Fruit fly (Drosophila melanogaster) whole organism, prepupa: ENCODE data around the gene OS9.

Source experiments
- Blimp-1 ChIP-seq: fragments of 200-800 bp; sonication (Bioruptor generic); optimal IDR thresholded peaks from 3 replicates; lab custom pipeline; 2017; ENCODE audit warnings: missing biosample characterization, missing genetic modification characterization, mild to moderate bottlenecking, moderate library complexity, missing genetic modification reagents
- CG10631 ChIP-seq: fragments of 200-800 bp; sonication (Bioruptor generic); optimal IDR thresholded peaks from 2 replicates; lab custom pipeline; 2016; ENCODE audit warnings: missing biosample characterization, missing genetic modification characterization
- CG10669 ChIP-seq: fragments of 200-800 bp; sonication (Bioruptor generic); optimal IDR thresholded peaks from 3 replicates; lab custom pipeline; 2018; ENCODE audit warnings: missing biosample characterization, mild to moderate bottlenecking, missing genetic modification characterization, moderate library complexity
- CG11294 ChIP-seq: fragments of 200-800 bp; sonication (Bioruptor generic); IDR thresholded peaks from 2 replicates; pipeline ENCODE4 v1.3.6; 2022; ENCODE audit warnings: missing biosample characterization, missing genetic modification characterization
- CG11762 ChIP-seq: fragments of 200-800 bp; sonication (Bioruptor generic); optimal IDR thresholded peaks from 3 replicates; lab custom pipeline; 2016; ENCODE audit warnings: missing biosample characterization, missing genetic modification characterization; ENCODE audit not compliant: insufficient read depth
- CG11902 ChIP-seq: fragments of 200-800 bp; sonication (Bioruptor generic); optimal IDR thresholded peaks from 3 replicates; lab custom pipeline; 2016; ENCODE audit warnings: missing biosample characterization, missing genetic modification characterization
- CG1621 ChIP-seq: fragments of 200-800 bp; sonication (Bioruptor generic); optimal IDR thresholded peaks from 3 replicates; lab custom pipeline; 2018; ENCODE audit warnings: missing biosample characterization, mild to moderate bottlenecking, missing genetic modification characterization
- CG3032 ChIP-seq: fragments of 200-800 bp; optimal IDR thresholded peaks from 2 replicates; lab custom pipeline; 2019; ENCODE audit warnings: missing biosample characterization, mild to moderate bottlenecking, missing genetic modification characterization, moderate library complexity
- CG31627 ChIP-seq: fragments of 200-800 bp; sonication (Bioruptor generic); optimal IDR thresholded peaks from 3 replicates; lab custom pipeline; 2016; ENCODE audit warnings: missing biosample characterization, missing genetic modification characterization
- CG32006 ChIP-seq: fragments of 200-800 bp; sonication (Bioruptor generic); optimal IDR thresholded peaks from 3 replicates; lab custom pipeline; 2017; ENCODE audit warnings: missing biosample characterization, mild to moderate bottlenecking, missing genetic modification characterization
- CG34406 ChIP-seq: fragments of 200-800 bp; sonication (Bioruptor generic); optimal IDR thresholded peaks from 3 replicates; lab custom pipeline; 2016; ENCODE audit warnings: missing biosample characterization, missing genetic modification characterization
- CG3919 ChIP-seq: fragments of 200-800 bp; sonication (Bioruptor generic); optimal IDR thresholded peaks from 3 replicates; lab custom pipeline; 2016; ENCODE audit warnings: missing biosample characterization, missing genetic modification characterization
- CG6163 ChIP-seq: fragments of 200-800 bp; sonication (Bioruptor generic); IDR thresholded peaks from 3 replicates; pipeline ENCODE4 v1.3.6; 2022; ENCODE audit warnings: missing biosample characterization, missing genetic modification characterization
- CG6276 ChIP-seq: fragments of 200-800 bp; sonication (Bioruptor generic); optimal IDR thresholded peaks from 2 replicates; lab custom pipeline; 2017; ENCODE audit warnings: missing biosample characterization, mild to moderate bottlenecking, missing genetic modification characterization
- CG6792 ChIP-seq: fragments of 200-800 bp; sonication (Bioruptor generic); optimal IDR thresholded peaks from 3 replicates; lab custom pipeline; 2016; ENCODE audit warnings: missing biosample characterization, missing genetic modification characterization
- CG6854 ChIP-seq: fragments of 200-800 bp; sonication (Bioruptor generic); optimal IDR thresholded peaks from 2 replicates; lab custom pipeline; 2017; ENCODE audit warnings: missing biosample characterization, mild to moderate bottlenecking, missing genetic modification characterization
- CG8119 ChIP-seq: fragments of 200-800 bp; sonication (Bioruptor generic); IDR thresholded peaks from 3 replicates; pipeline ENCODE4 v1.3.6; 2022; ENCODE audit warnings: missing biosample characterization, missing genetic modification characterization
- CG8319 ChIP-seq: fragments of 200-800 bp; sonication (Bioruptor generic); optimal IDR thresholded peaks from 3 replicates; lab custom pipeline; 2016; ENCODE audit warnings: missing biosample characterization, missing genetic modification characterization
- CG8632 ChIP-seq: fragments of 200-800 bp; sonication (Bioruptor generic); optimal IDR thresholded peaks from 3 replicates; lab custom pipeline; 2016; ENCODE audit warnings: missing biosample characterization, missing genetic modification characterization
- Eip75B ChIP-seq: fragments of 200-800 bp; sonication (Bioruptor generic); optimal IDR thresholded peaks from 3 replicates; lab custom pipeline; 2016; ENCODE audit warnings: missing biosample characterization, missing genetic modification characterization
- Eip78C ChIP-seq: fragments of 200-800 bp; sonication (Bioruptor generic); peaks from one replicate; lab custom pipeline; 2016; ENCODE audit warnings: missing biosample characterization, missing genetic modification characterization
- Ets21C ChIP-seq: fragments of 200-800 bp; sonication (Bioruptor generic); optimal IDR thresholded peaks from 3 replicates; lab custom pipeline; 2016; ENCODE audit warnings: missing biosample characterization, missing genetic modification characterization
- Hr39 ChIP-seq: fragments of 200-800 bp; sonication (Bioruptor generic); optimal IDR thresholded peaks from 2 replicates; lab custom pipeline; 2016; ENCODE audit warnings: missing biosample characterization, missing genetic modification characterization
- Hr4 ChIP-seq: fragments of 200-800 bp; sonication (Bioruptor generic); optimal IDR thresholded peaks from 3 replicates; lab custom pipeline; 2016; ENCODE audit warnings: missing biosample characterization, missing genetic modification characterization
- Lpt ChIP-seq: fragments of 200-800 bp; sonication (Bioruptor generic); optimal IDR thresholded peaks from 3 replicates; lab custom pipeline; 2016; ENCODE audit warnings: missing biosample characterization, missing genetic modification characterization
- OdsH ChIP-seq: fragments of 200-800 bp; sonication (Bioruptor generic); optimal IDR thresholded peaks from 3 replicates; lab custom pipeline; 2016; ENCODE audit warnings: missing biosample characterization, missing genetic modification characterization
- Sox14 ChIP-seq: fragments of 200-800 bp; sonication (Bioruptor generic); optimal IDR thresholded peaks from 3 replicates; lab custom pipeline; 2016; ENCODE audit warnings: missing biosample characterization, missing genetic modification characterization
- Sox15 ChIP-seq: fragments of 200-800 bp; sonication (Bioruptor generic); optimal IDR thresholded peaks from 3 replicates; lab custom pipeline; 2016; ENCODE audit warnings: missing biosample characterization, missing genetic modification characterization
- achi ChIP-seq: fragments of 200-800 bp; sonication (Bioruptor generic); optimal IDR thresholded peaks from 3 replicates; lab custom pipeline; 2016; ENCODE audit warnings: missing biosample characterization, missing genetic modification characterization
- acj6 ChIP-seq: fragments of 200-800 bp; sonication (Bioruptor generic); optimal IDR thresholded peaks from 3 replicates; lab custom pipeline; 2016; ENCODE audit warnings: missing biosample characterization, missing genetic modification characterization
- cyc ChIP-seq: fragments of 200-800 bp; sonication (Bioruptor generic); optimal IDR thresholded peaks from 3 replicates; lab custom pipeline; 2016; ENCODE audit warnings: missing biosample characterization, missing genetic modification characterization
- dac ChIP-seq: fragments of 200-800 bp; sonication (Bioruptor generic); optimal IDR thresholded peaks from 2 replicates; lab custom pipeline; 2017; ENCODE audit warnings: missing biosample characterization, mild to moderate bottlenecking, missing genetic modification characterization
- dsx ChIP-seq: fragments of 200-800 bp; optimal IDR thresholded peaks from 3 replicates; lab custom pipeline; 2019; ENCODE audit warnings: missing biosample characterization, mild to moderate bottlenecking, missing genetic modification characterization, moderate library complexity; ENCODE audit not compliant: poor library complexity, severe bottlenecking
- eg ChIP-seq: fragments of 200-800 bp; sonication (Bioruptor generic); IDR thresholded peaks from 3 replicates; pipeline ENCODE4 v1.3.6; 2022; ENCODE audit warnings: missing biosample characterization, missing genetic modification characterization
- esn ChIP-seq: fragments of 200-800 bp; sonication (Bioruptor generic); optimal IDR thresholded peaks from 2 replicates; lab custom pipeline; 2016; ENCODE audit warnings: missing biosample characterization, mild to moderate bottlenecking, missing genetic modification characterization, moderate library complexity
- fd59A ChIP-seq: fragments of 200-800 bp; sonication (Bioruptor generic); optimal IDR thresholded peaks from 2 replicates; lab custom pipeline; 2017; ENCODE audit warnings: missing biosample characterization, mild to moderate bottlenecking, missing genetic modification characterization, missing genetic modification reagents
- fkh ChIP-seq: fragments of 200-800 bp; sonication (Bioruptor generic); optimal IDR thresholded peaks from 3 replicates; lab custom pipeline; 2017; ENCODE audit warnings: missing biosample characterization, mild to moderate bottlenecking, missing genetic modification characterization, moderate library complexity
- lz ChIP-seq: fragments of 200-800 bp; sonication (Bioruptor generic); optimal IDR thresholded peaks from 3 replicates; lab custom pipeline; 2016; ENCODE audit warnings: missing biosample characterization, missing genetic modification characterization
- net ChIP-seq: fragments of 200-800 bp; sonication (Bioruptor generic); optimal IDR thresholded peaks from 3 replicates; lab custom pipeline; 2016; ENCODE audit warnings: missing biosample characterization, missing genetic modification characterization
- salr ChIP-seq, 2 experiments: fragments of 200-800 bp; sonication (Bioruptor generic); optimal IDR thresholded peaks; 3 replicates each; lab custom pipeline; 2016 to 2018; ENCODE audit warnings: missing biosample characterization in 2 of 2, missing genetic modification characterization in 2 of 2, mild to moderate bottlenecking in 1 of 2
- spab ChIP-seq: fragments of 200-800 bp; sonication (Bioruptor generic); optimal IDR thresholded peaks from 2 replicates; lab custom pipeline; 2017; ENCODE audit warnings: missing biosample characterization, mild to moderate bottlenecking, missing genetic modification characterization, missing genetic modification reagents
- ss ChIP-seq, 2 experiments: fragments of 200-800 bp; sonication (Bioruptor generic); optimal IDR thresholded peaks; 2 replicates in 1 of 2; 3 replicates in 1 of 2; lab custom pipeline; 2017 to 2018; ENCODE audit warnings: mild to moderate bottlenecking in 2 of 2, missing biosample characterization in 2 of 2, missing genetic modification characterization in 2 of 2, moderate library complexity in 1 of 2
- svp ChIP-seq: fragments of 200-800 bp; sonication (Bioruptor generic); peaks from one replicate; lab custom pipeline; 2016; ENCODE audit warnings: missing biosample characterization, missing genetic modification characterization
- topi ChIP-seq: fragments of 200-800 bp; sonication (Bioruptor generic); optimal IDR thresholded peaks from 3 replicates; lab custom pipeline; 2016; ENCODE audit warnings: missing biosample characterization, missing genetic modification characterization
- vri ChIP-seq: fragments of 200-800 bp; sonication (Bioruptor generic); optimal IDR thresholded peaks from 3 replicates; lab custom pipeline; 2016; ENCODE audit warnings: missing biosample characterization, mild to moderate bottlenecking, missing genetic modification characterization

OS9 gene

dm6 chr2L:19966410-19966809, at the start of gene OS9:
Gene OS9 (minus strand): TSS chr2L:19966510.
- no peak for TF ChIP-seq svp (GFP tag; lab: Kevin White, UChicago)
- no peak for TF ChIP-seq CG31627 (GFP tag; lab: Kevin White, UChicago)
- no peak for TF ChIP-seq CG3919 (GFP tag; lab: Kevin White, UChicago)
- TF ChIP-seq dac (GFP tag; lab: Kevin White, UChicago): no peak
- TF ChIP-seq, all 60 proteins: peak for 0

DNA sequence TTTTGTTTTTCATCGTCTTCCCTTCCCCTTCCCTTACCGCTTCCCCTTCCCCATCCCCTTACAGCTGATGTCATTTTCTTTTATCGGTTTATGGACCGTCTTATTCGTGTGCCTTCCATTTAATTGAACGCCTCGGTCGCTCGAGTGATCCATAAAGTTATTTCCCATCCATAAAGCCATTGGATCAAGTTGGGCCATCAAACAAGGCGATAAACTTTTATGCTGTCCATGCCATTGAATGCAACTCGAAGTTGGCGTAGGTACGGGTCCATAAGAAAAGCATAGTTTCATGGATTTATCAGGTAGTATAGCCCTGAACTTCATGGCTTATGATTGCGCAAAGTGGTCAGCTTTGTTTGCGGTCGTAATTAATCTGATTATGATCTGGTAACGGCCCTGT, 38.8 kb upstream of the OS9 start:
- TF ChIP-seq salr (GFP tag; optimal IDR thresholded peaks at IDR 0.05; lab: Kevin White, UChicago): no peak
- no peak for TF ChIP-seq CG10669 (GFP tag; lab: Kevin White, UChicago)

DNA sequence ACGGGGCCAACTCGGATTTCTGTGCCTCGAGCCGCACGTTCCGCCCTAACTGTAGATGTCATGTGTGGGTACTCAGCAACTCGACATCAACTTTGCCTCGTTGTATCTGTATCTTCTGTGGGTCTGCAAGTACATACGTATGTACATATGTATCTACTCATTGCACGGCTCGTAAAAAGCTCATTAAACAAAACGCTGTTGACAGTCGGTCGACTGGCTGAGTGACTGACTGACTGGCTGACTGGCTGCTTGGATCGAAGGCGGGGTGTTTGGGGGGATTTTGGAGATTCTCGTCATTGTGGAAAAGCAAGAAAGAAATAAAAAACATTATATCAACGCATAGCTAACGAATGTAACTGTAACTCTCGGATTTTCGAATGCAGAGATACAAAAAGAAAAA, 38.0 kb upstream of the OS9 start:
- TF ChIP-seq fkh (GFP tag; lab: Kevin White, UChicago): peak; percentile 7
- TF ChIP-seq CG10631 (GFP tag; lab: Kevin White, UChicago): no peak
- no peak for TF ChIP-seq svp (GFP tag; lab: Kevin White, UChicago)
- no peak for TF ChIP-seq OdsH

DNA sequence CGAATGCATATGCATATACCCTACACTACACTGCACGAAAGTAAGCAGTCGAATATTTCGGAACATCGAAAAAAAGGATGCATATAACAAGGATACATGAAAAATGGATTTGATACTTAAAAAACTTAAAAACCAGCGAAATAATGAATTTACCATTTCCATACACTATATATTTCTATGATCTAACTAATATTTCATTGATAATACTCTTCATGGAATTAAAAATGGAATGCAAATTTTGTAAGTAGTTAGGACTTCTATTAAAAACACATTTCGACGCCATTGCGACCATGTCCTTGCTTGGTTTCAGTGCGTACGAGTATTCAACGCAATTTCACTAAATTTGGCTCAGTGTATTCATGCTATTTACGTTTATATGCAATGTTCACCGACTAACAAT, 35.8 kb upstream of the OS9 start:
- TF ChIP-seq CG6276 (GFP tag; lab: Kevin White, UChicago): peak; percentile 29
- TF ChIP-seq CG32006 (GFP tag; lab: Kevin White, UChicago): peak; percentile 73
- no peak for TF ChIP-seq CG11294 (GFP tag; lab: Robert Waterston, UW)
- peak; percentile 47 for TF ChIP-seq topi (GFP tag; lab: Kevin White, UChicago)
- peak; percentile 32 for TF ChIP-seq CG6792 (GFP tag; lab: Kevin White, UChicago)
- peak; percentile 51 for TF ChIP-seq net (GFP tag; lab: Kevin White, UChicago)
- peak; percentile 38 for TF ChIP-seq Sox14 (GFP tag; lab: Kevin White, UChicago)
- TF ChIP-seq esn (GFP tag; lab: Kevin White, UChicago): peak; percentile 58
- peak; percentile 53 for TF ChIP-seq CG3032 (tag; lab: Kevin White, UChicago)
- TF ChIP-seq fkh (GFP tag; lab: Kevin White, UChicago): no peak
- peak; percentile 25 for TF ChIP-seq CG34406 (GFP tag; lab: Kevin White, UChicago)
- peak; percentile 39 for TF ChIP-seq fd59A
- peak in 1 of 2 experiments; percentile 50 for TF ChIP-seq ss (GFP tag; optimal IDR thresholded peaks at IDR 0.05; lab: Kevin White, UChicago)
- peak; percentile 20 for TF ChIP-seq CG1621 (tag; lab: Kevin White, UChicago)
- TF ChIP-seq spab (GFP tag; lab: Kevin White, UChicago): peak; percentile 57
- peak; percentile 27 for TF ChIP-seq dsx (GFP tag; lab: Kevin White, UChicago)
- no peak for TF ChIP-seq CG6854 (GFP tag; lab: Kevin White, UChicago)
- peak; percentile 44 for TF ChIP-seq OdsH
- peak; percentile 32 for TF ChIP-seq Eip75B (GFP tag; lab: Kevin White, UChicago)
- TF ChIP-seq vri (GFP tag; lab: Kevin White, UChicago): no peak
- peak; percentile 44 for TF ChIP-seq lz (GFP tag; lab: Kevin White, UChicago)
- no peak for TF ChIP-seq eg (GFP tag; lab: Robert Waterston, UW)
- TF ChIP-seq CG11902 (GFP tag; lab: Kevin White, UChicago): no peak
- TF ChIP-seq Sox15: peak; percentile 16
- no peak for TF ChIP-seq CG8119 (GFP tag; lab: Robert Waterston, UW)
- peak in 1 of 2 experiments; percentile 64 for TF ChIP-seq salr (GFP tag; optimal IDR thresholded peaks at IDR 0.05; lab: Kevin White, UChicago)
- peak; percentile 68 for TF ChIP-seq Hr4 (GFP tag; lab: Kevin White, UChicago)
- TF ChIP-seq CG8319 (GFP tag; lab: Kevin White, UChicago): peak; percentile 23
- TF ChIP-seq svp (GFP tag; lab: Kevin White, UChicago): peak; percentile 66
- peak; percentile 19 for TF ChIP-seq CG11762 (GFP tag; lab: Kevin White, UChicago)
- peak; percentile 88 for TF ChIP-seq Eip78C
- peak; percentile 49 for TF ChIP-seq CG3919 (GFP tag; lab: Kevin White, UChicago)
- no peak for TF ChIP-seq Ets21C (GFP tag; lab: Kevin White, UChicago)
- TF ChIP-seq CG6163 (GFP tag; lab: Robert Waterston, UW): no peak
- TF ChIP-seq Lpt: no peak
- TF ChIP-seq Blimp-1 (GFP tag; lab: Kevin White, UChicago): no peak
- peak; percentile 46 for TF ChIP-seq CG8632 (GFP tag; lab: Kevin White, UChicago)
- TF ChIP-seq CG10669 (GFP tag; lab: Kevin White, UChicago): peak; percentile 45
- TF ChIP-seq dac (GFP tag; lab: Kevin White, UChicago): no peak
- TF ChIP-seq Hr39 (GFP tag; lab: Kevin White, UChicago): peak; percentile 32
- TF ChIP-seq cyc (GFP tag; lab: Kevin White, UChicago): peak; percentile 45
- TF ChIP-seq acj6: peak; percentile 56
- TF ChIP-seq achi: peak; percentile 51
